Fruit fly (Drosophila melanogaster) whole organism, embryonic: Measurements from ENCODE around the gene CG33489.
A peak's percentile ranks its signal among the peaks of the same experiment; 100 is the strongest.

Experiments used
- CG11093 ChIP-seq: fragments of 200-800 bp; sonication (Bioruptor generic); IDR thresholded peaks from 3 replicates; pipeline ENCODE4 v1.3.6; 2022; ENCODE audit warnings: missing biosample characterization, missing genetic modification characterization
- CG11695 ChIP-seq: fragments of 200-800 bp; sonication (Bioruptor generic); IDR thresholded peaks from 3 replicates; pipeline ENCODE4 v1.3.6; 2022; ENCODE audit warnings: missing biosample characterization, missing genetic modification characterization
- CG12155 ChIP-seq: fragments of 200-800 bp; sonication (Bioruptor generic); optimal IDR thresholded peaks from 3 replicates; lab custom pipeline; 2016; ENCODE audit warnings: missing biosample characterization, missing genetic modification characterization
- CG1233 ChIP-seq: fragments of 200-800 bp; sonication (Bioruptor generic); optimal IDR thresholded peaks from 4 replicates; lab custom pipeline; 2018; ENCODE audit warnings: missing biosample characterization, mild to moderate bottlenecking, missing genetic modification characterization
- CG13123 ChIP-seq: fragments of 200-800 bp; sonication (Bioruptor generic); optimal IDR thresholded peaks from 2 replicates; lab custom pipeline; 2016; ENCODE audit warnings: missing biosample characterization, missing genetic modification characterization
- CG13424 ChIP-seq: fragments of 200-800 bp; sonication (Bioruptor generic); optimal IDR thresholded peaks from 2 replicates; lab custom pipeline; 2019; ENCODE audit warnings: missing biosample characterization, mild to moderate bottlenecking, missing genetic modification characterization, moderate library complexity
- CG15269 ChIP-seq: fragments of 200-800 bp; sonication (Bioruptor generic); optimal IDR thresholded peaks from 2 replicates; lab custom pipeline; 2018; ENCODE audit warnings: missing biosample characterization, mild to moderate bottlenecking, missing genetic modification characterization, moderate library complexity
- CG1529 ChIP-seq: fragments of 200-800 bp; sonication (Bioruptor generic); optimal IDR thresholded peaks from 3 replicates; lab custom pipeline; 2018; ENCODE audit warnings: missing biosample characterization, missing genetic modification characterization
- CG1602 ChIP-seq: fragments of 200-800 bp; sonication (Bioruptor generic); optimal IDR thresholded peaks from 3 replicates; lab custom pipeline; 2016; ENCODE audit warnings: missing biosample characterization, missing genetic modification characterization
- CG16779 ChIP-seq: fragments of 200-800 bp; sonication (Bioruptor generic); IDR thresholded peaks from 2 replicates; pipeline ENCODE4 v1.3.6; 2022; ENCODE audit warnings: missing biosample characterization, missing genetic modification characterization
- CG16815 ChIP-seq: fragments of 200-800 bp; sonication (Bioruptor generic); optimal IDR thresholded peaks from 3 replicates; lab custom pipeline; 2017; ENCODE audit warnings: missing biosample characterization, mild to moderate bottlenecking, missing genetic modification characterization
- CG17328 ChIP-seq: fragments of 200-800 bp; sonication (Bioruptor generic); IDR thresholded peaks from 2 replicates; pipeline ENCODE4 v1.3.6; 2022; ENCODE audit warnings: missing biosample characterization, missing genetic modification characterization
- CG2129 ChIP-seq: fragments of 200-800 bp; sonication (Bioruptor generic); IDR thresholded peaks from 2 replicates; pipeline ENCODE4 v1.3.6; 2022; ENCODE audit warnings: missing biosample characterization, missing genetic modification characterization; ENCODE audit not compliant: partially characterized antibody
- CG2712 ChIP-seq: fragments of 200-800 bp; optimal IDR thresholded peaks from 3 replicates; lab custom pipeline; 2019; ENCODE audit warnings: missing biosample characterization, mild to moderate bottlenecking, missing genetic modification characterization, moderate library complexity
- CG30403 ChIP-seq: fragments of 200-800 bp; sonication (Bioruptor generic); optimal IDR thresholded peaks from 3 replicates; lab custom pipeline; 2016; ENCODE audit warnings: missing biosample characterization, missing genetic modification characterization
- CG31441 ChIP-seq: fragments of 200-800 bp; sonication (Bioruptor generic); IDR thresholded peaks from 2 replicates; pipeline ENCODE4 v1.3.6; 2022; ENCODE audit warnings: missing biosample characterization, missing genetic modification characterization
- CG3281 ChIP-seq: fragments of 200-800 bp; sonication (Bioruptor generic); optimal IDR thresholded peaks from 3 replicates; lab custom pipeline; 2017; ENCODE audit warnings: missing biosample characterization, mild to moderate bottlenecking, missing genetic modification characterization
- CG3847 ChIP-seq: fragments of 200-800 bp; sonication (Bioruptor generic); IDR thresholded peaks from 2 replicates; pipeline ENCODE4 v1.3.6; 2022; ENCODE audit warnings: missing biosample characterization, missing genetic modification characterization
- CG6854 ChIP-seq: fragments of 200-800 bp; sonication (Bioruptor generic); optimal IDR thresholded peaks from 3 replicates; lab custom pipeline; 2017; ENCODE audit warnings: missing biosample characterization, mild to moderate bottlenecking, missing genetic modification characterization
- CG7987 ChIP-seq: fragments of 200-800 bp; sonication (Bioruptor generic); optimal IDR thresholded peaks from 2 replicates; lab custom pipeline; 2018; ENCODE audit warnings: missing biosample characterization, mild to moderate bottlenecking, missing genetic modification characterization, moderate library complexity
- CG8290 ChIP-seq, 3 experiments: fragments of 200-800 bp; sonication (Bioruptor generic); optimal IDR thresholded peaks; 2 replicates each; lab custom pipeline; 2016 to 2019; ENCODE audit warnings: missing biosample characterization in 3 of 3, missing genetic modification characterization in 3 of 3, mild to moderate bottlenecking in 2 of 3, moderate library complexity in 1 of 3
- CG9609 ChIP-seq: fragments of 200-800 bp; sonication (Bioruptor generic); optimal IDR thresholded peaks from 3 replicates; lab custom pipeline; 2016; ENCODE audit warnings: missing biosample characterization, missing genetic modification characterization
- CG9727 ChIP-seq: fragments of 200-800 bp; sonication (Bioruptor generic); optimal IDR thresholded peaks from 3 replicates; lab custom pipeline; 2017; ENCODE audit warnings: missing biosample characterization, mild to moderate bottlenecking, missing genetic modification characterization
- CG9932 ChIP-seq: fragments of 200-800 bp; sonication (Bioruptor generic); IDR thresholded peaks from 2 replicates; pipeline ENCODE4 v1.3.6; 2022; ENCODE audit warnings: missing biosample characterization, missing genetic modification characterization
- Camta ChIP-seq: fragments of 200-800 bp; sonication (Bioruptor generic); optimal IDR thresholded peaks from 2 replicates; lab custom pipeline; 2016; ENCODE audit warnings: missing biosample characterization, missing genetic modification characterization
- D19A ChIP-seq: fragments of 200-800 bp; optimal IDR thresholded peaks from 3 replicates; lab custom pipeline; 2019; ENCODE audit warnings: missing biosample characterization, mild to moderate bottlenecking, missing genetic modification characterization, moderate library complexity
- H2.0 ChIP-seq: fragments of 200-800 bp; sonication (Bioruptor generic); IDR thresholded peaks from 2 replicates; pipeline ENCODE4 v1.3.6; 2022; ENCODE audit warnings: missing biosample characterization, missing genetic modification characterization
- Hand ChIP-seq: fragments of 200-800 bp; sonication (Bioruptor generic); optimal IDR thresholded peaks from 2 replicates; lab custom pipeline; 2017; ENCODE audit warnings: mild to moderate bottlenecking, missing biosample characterization, missing genetic modification reagents, missing genetic modification characterization
- HmgD ChIP-seq: fragments of 200-800 bp; sonication (Bioruptor generic); optimal IDR thresholded peaks from 3 replicates; lab custom pipeline; 2016; ENCODE audit warnings: missing biosample characterization, missing genetic modification characterization
- HmgZ ChIP-seq: fragments of 200-800 bp; sonication (Bioruptor generic); optimal IDR thresholded peaks from 2 replicates; lab custom pipeline; 2018; ENCODE audit warnings: missing biosample characterization, mild to moderate bottlenecking, missing genetic modification characterization
- Ptx1 ChIP-seq: fragments of 200-800 bp; sonication (Bioruptor generic); IDR thresholded peaks from 2 replicates; pipeline ENCODE4 v1.3.6; 2022; ENCODE audit warnings: missing biosample characterization, missing genetic modification characterization
- Spps ChIP-seq: fragments of 200-800 bp; sonication (Bioruptor generic); optimal IDR thresholded peaks from 2 replicates; lab custom pipeline; 2018; ENCODE audit warnings: missing biosample characterization, mild to moderate bottlenecking, missing genetic modification characterization
- Taf1 ChIP-seq: fragments of 200-800 bp; sonication (Bioruptor generic); IDR thresholded peaks from 2 replicates; pipeline ENCODE4 v1.3.6; 2022; ENCODE audit warnings: missing biosample characterization, missing genetic modification characterization
- ash1 ChIP-seq: fragments of 200-800 bp; sonication (Bioruptor generic); optimal IDR thresholded peaks from 2 replicates; lab custom pipeline; 2018; ENCODE audit warnings: missing biosample characterization, mild to moderate bottlenecking, missing genetic modification characterization
- bigmax ChIP-seq: fragments of 200-800 bp; sonication (Bioruptor generic); optimal IDR thresholded peaks from 2 replicates; lab custom pipeline; 2018; ENCODE audit warnings: missing biosample characterization, mild to moderate bottlenecking, missing genetic modification characterization
- cato ChIP-seq: fragments of 200-800 bp; sonication (Bioruptor generic); optimal IDR thresholded peaks from 2 replicates; lab custom pipeline; 2016; ENCODE audit warnings: missing biosample characterization, missing genetic modification characterization, borderline replicate concordance
- crc ChIP-seq: fragments of 200-800 bp; sonication (Bioruptor generic); optimal IDR thresholded peaks from 2 replicates; lab custom pipeline; 2016; ENCODE audit warnings: missing biosample characterization, missing genetic modification characterization
- fu2 ChIP-seq: fragments of 200-800 bp; sonication (Bioruptor generic); optimal IDR thresholded peaks from 2 replicates; lab custom pipeline; 2016; ENCODE audit warnings: missing biosample characterization, missing genetic modification characterization
- gce ChIP-seq: fragments of 200-800 bp; sonication (Bioruptor generic); IDR thresholded peaks from 3 replicates; pipeline ENCODE4 v1.3.6; 2022; ENCODE audit warnings: missing biosample characterization, missing genetic modification characterization
- gfzf ChIP-seq: fragments of 200-800 bp; sonication (Bioruptor generic); optimal IDR thresholded peaks from 2 replicates; lab custom pipeline; 2016; ENCODE audit warnings: missing biosample characterization, mild to moderate bottlenecking, missing genetic modification characterization, moderate library complexity
- hkb ChIP-seq, 2 experiments: fragments of 200-800 bp in 1 of 2; fragments of >200 bp in 1 of 2; sonication (Bioruptor generic) in 1 of 2; IDR thresholded peaks in 1 of 2; optimal IDR thresholded peaks in 1 of 2; 2 replicates each; pipeline versions ENCODE4 v1.3.6 to Lab custom; 2017 to 2022; ENCODE audit warnings: missing biosample characterization in 1 of 2, missing genetic modification characterization in 1 of 2
- inv ChIP-seq: fragments of 200-800 bp; sonication (Bioruptor generic); IDR thresholded peaks from 2 replicates; pipeline ENCODE4 v1.3.6; 2022; ENCODE audit warnings: missing biosample characterization, missing genetic modification characterization; ENCODE audit not compliant: partially characterized antibody
- kni ChIP-seq: fragments of 200-800 bp; sonication (Bioruptor generic); optimal IDR thresholded peaks from 3 replicates; lab custom pipeline; 2017; ENCODE audit warnings: mild to moderate bottlenecking, missing biosample characterization, missing genetic modification reagents, missing genetic modification characterization
- lmd ChIP-seq: fragments of 200-800 bp; sonication (Bioruptor generic); IDR thresholded peaks from 2 replicates; pipeline ENCODE4 v1.3.6; 2022; ENCODE audit warnings: missing biosample characterization, missing genetic modification characterization
- mam ChIP-seq: fragments of 200-800 bp; sonication (Bioruptor generic); optimal IDR thresholded peaks from 3 replicates; lab custom pipeline; 2016; ENCODE audit warnings: missing biosample characterization, missing genetic modification characterization
- otp ChIP-seq: fragments of 200-800 bp; sonication (Bioruptor generic); IDR thresholded peaks from 3 replicates; pipeline ENCODE4, ENCODE4 v1.3.6; 2022; ENCODE audit warnings: missing biosample characterization, missing genetic modification characterization
- pros ChIP-seq: fragments of 200-800 bp; sonication (Bioruptor generic); optimal IDR thresholded peaks from 3 replicates; lab custom pipeline; 2019; ENCODE audit warnings: missing biosample characterization, mild to moderate bottlenecking, missing genetic modification characterization, moderate library complexity
- stwl ChIP-seq: fragments of 200-800 bp; sonication (Bioruptor generic); optimal IDR thresholded peaks from 3 replicates; lab custom pipeline; 2018; ENCODE audit warnings: missing biosample characterization, mild to moderate bottlenecking, missing genetic modification characterization, moderate library complexity
- trh ChIP-seq: fragments of 200-800 bp; sonication (Bioruptor generic); optimal IDR thresholded peaks from 2 replicates; lab custom pipeline; 2016; ENCODE audit warnings: missing biosample characterization, missing genetic modification characterization
- twi ChIP-seq: fragments of 200-800 bp; optimal IDR thresholded peaks from 2 replicates; lab custom pipeline; 2019; ENCODE audit warnings: missing biosample characterization, mild to moderate bottlenecking, missing genetic modification characterization, moderate library complexity

Gene CG33489

DNA sequence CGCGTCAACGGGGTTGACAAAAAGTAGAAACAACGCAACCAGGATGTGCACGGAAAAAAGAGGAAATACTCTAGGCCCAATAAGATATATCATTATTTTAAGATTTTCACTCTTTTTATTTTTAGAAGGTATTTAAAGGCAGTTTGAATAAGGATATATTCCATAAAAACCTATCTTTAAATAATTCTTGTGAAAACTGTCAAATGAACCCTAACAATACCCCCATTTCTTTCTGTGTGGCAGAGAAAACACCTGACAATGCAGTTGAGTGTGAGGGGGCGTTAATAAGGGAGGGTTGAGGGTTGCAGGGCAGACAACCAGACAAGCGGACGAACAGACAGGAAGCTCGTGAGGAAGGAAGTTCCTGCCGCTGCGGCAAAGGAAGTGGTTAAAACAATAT lies 24.9 kb downstream of the CG33489 start (continued):
- TF ChIP-seq trh (GFP tag; lab: Kevin White, UChicago) (no peak), CG1602 (GFP tag; lab: Kevin White, UChicago) (peak; percentile 18), CG16815 (GFP tag; lab: Kevin White, UChicago) (peak; percentile 3), CG6854 (GFP tag; lab: Kevin White, UChicago) (no peak), crc (no peak), H2.0 (0 out of 2 replicates have a peak, but pooled peaks have one; percentile 26), Spps (tag; lab: Kevin White, UChicago) (peak; percentile 25), CG16779 (GFP tag; lab: Robert Waterston, UW) (no peak), CG9609 (GFP tag; lab: Kevin White, UChicago) (no peak), otp (GFP tag; lab: Robert Waterston, UW) (no peak), CG12155 (no peak), mam (no peak), CG9932 (GFP tag; lab: Robert Waterston, UW) (no peak), stwl (tag; lab: Kevin White, UChicago) (no peak), Camta (GFP tag; lab: Kevin White, UChicago) (no peak), HmgD (GFP tag; lab: Kevin White, UChicago) (no peak), gfzf (GFP tag; lab: Kevin White, UChicago) (no peak), D19A (peak; percentile 61), CG13424 (tag; lab: Kevin White, UChicago) (peak; percentile 42), CG1233 (GFP tag; lab: Kevin White, UChicago) (no peak), CG31441 (0 out of 2 replicates have a peak, but pooled peaks have one; percentile 46), CG9727 (GFP tag; lab: Kevin White, UChicago) (peak; percentile 62), cato (peak; percentile 30), kni (GFP tag; lab: Kevin White, UChicago) (no peak), CG7987 (GFP tag; lab: Kevin White, UChicago) (no peak), CG17328 (GFP tag; lab: Robert Waterston, UW) (0 out of 2 replicates have a peak, but pooled peaks have one; percentile 18), inv (GFP tag; lab: Robert Waterston, UW) (no peak), HmgZ (tag; lab: Kevin White, UChicago) (no peak), twi (tag; lab: Kevin White, UChicago) (no peak), lmd (0 out of 2 replicates have a peak, but pooled peaks have one; percentile 23), CG13123 (GFP tag; lab: Kevin White, UChicago) (no peak), CG1529 (GFP tag; lab: Kevin White, UChicago) (no peak), CG3281 (no peak), CG15269 (tag; lab: Kevin White, UChicago) (peak; percentile 30), CG11695 (GFP tag; lab: Robert Waterston, UW) (0 out of 3 replicates have a peak, but pooled peaks have one; percentile 35), CG30403 (GFP tag; lab: Kevin White, UChicago) (peak; percentile 38), pros (peak; percentile 73), CG8290 (GFP tag; optimal IDR thresholded peaks at IDR 0.05; lab: Kevin White, UChicago) (no peak), CG8290 (tag; optimal IDR thresholded peaks at IDR 0.05; lab: Kevin White, UChicago) (no peak), fu2 (no peak), gce (no peak), Ptx1 (GFP tag; lab: Robert Waterston, UW) (peak; percentile 39; the same call in 1 of the 2 replicates), ash1 (GFP tag; lab: Kevin White, UChicago) (no peak), CG2129 (GFP tag; lab: Robert Waterston, UW) (no peak), CG11093 (GFP tag; lab: Robert Waterston, UW) (no peak), Hand (GFP tag; lab: Kevin White, UChicago) (no peak), hkb (optimal IDR thresholded peaks at IDR 0.05; lab: Kevin White, UChicago) (no peak), hkb (GFP tag; IDR thresholded peaks at IDR 0.05; lab: Robert Waterston, UW) (no peak), CG3847 (no peak), bigmax (no peak), Taf1 (no peak), CG2712 (tag; lab: Kevin White, UChicago) (peak; percentile 72)
